Worm (Caenorhabditis elegans): ENCODE measurements around the gene T05A7.12.
A peak's percentile ranks its signal among the peaks of the same experiment; 100 is the strongest.

Gene T05A7.12

ce11 chrII:4672584-4673110 is 9.6 kb upstream of the T05A7.12 start, which contains the start of the genes clec-140 and hmg-11 (continued):
- TF ChIP-seq pat-9 (tag; optimal IDR thresholded peaks at IDR 0.05) (no peak), hlh-30 (tag; optimal IDR thresholded peaks at IDR 0.05; ENCODE audit: insufficient read depth) (peak; percentile 54)

- no peak for TF ChIP-seq ceh-14 (tag; optimal IDR thresholded peaks at IDR 0.05)
- no peak for TF ChIP-seq unc-3 (GFP tag; conservative IDR thresholded peaks at IDR 0.05)
- no peak for TF ChIP-seq unc-3 (tag; optimal IDR thresholded peaks at IDR 0.05)
- no peak for TF ChIP-seq lin-11 (tag; optimal IDR thresholded peaks at IDR 0.05)
- TF ChIP-seq ref-2 (tag; optimal IDR thresholded peaks at IDR 0.05), result no peak
- TF ChIP-seq madf-2 (tag; optimal IDR thresholded peaks at IDR 0.05), result no peak
- TF ChIP-seq npax-4 (tag; optimal IDR thresholded peaks at IDR 0.05), result no peak
These were observed 8.6 kb upstream of the T05A7.12 start, which contains the start of gene T05A7.6 for ce11 chrII:4671692-4672091. T05A7.6 (minus strand) TSS chrII:4671792.

ce11 chrII:4667572-4667971 is 4.5 kb upstream of the T05A7.12 start, which contains the start of gene fut-5:
fut-5 (minus strand) TSS chrII:4667672.
- no peak for TF ChIP-seq ceh-14 (tag; optimal IDR thresholded peaks at IDR 0.05)
- no peak for TF ChIP-seq nhr-232 (tag; optimal IDR thresholded peaks at IDR 0.05)
- no peak for TF ChIP-seq nhr-11 (tag; optimal IDR thresholded peaks at IDR 0.05)
- no peak for TF ChIP-seq ceh-34 (tag; optimal IDR thresholded peaks at IDR 0.05)
- TF ChIP-seq ceh-18 (tag; optimal IDR thresholded peaks at IDR 0.05), result no peak
- TF ChIP-seq ceh-19 (GFP tag; optimal IDR thresholded peaks at IDR 0.05), result no peak
- TF ChIP-seq hlh-8 (tag; optimal IDR thresholded peaks at IDR 0.05), result no peak
- TF ChIP-seq mec-3 (tag; optimal IDR thresholded peaks at IDR 0.05; ENCODE audit: borderline replicate concordance), result no peak
- TF ChIP-seq lim-6 (tag; optimal IDR thresholded peaks at IDR 0.05), result no peak

ce11 chrII:4665359-4665758 is 2.3 kb upstream of the T05A7.12 start, which contains the start of gene T05A7.11:
T05A7.11 (minus strand) TSS chrII:4665459.
- TF ChIP-seq nhr-232 (tag; optimal IDR thresholded peaks at IDR 0.05) (no peak), lim-6 (tag; optimal IDR thresholded peaks at IDR 0.05) (no peak), pag-3 (tag; optimal IDR thresholded peaks at IDR 0.05; ENCODE audit: borderline replicate concordance) (no peak), rnt-1 (tag; optimal IDR thresholded peaks at IDR 0.05) (no peak)

ce11 chrII:4661278-4661677 is 1.8 kb downstream of the T05A7.12 start, which contains the start of gene T05A7.13:
T05A7.13 (minus strand) TSS chrII:4661378.
- TF ChIP-seq T23F11.4 (GFP tag; optimal IDR thresholded peaks at IDR 0.05), result no peak
- no peak for TF ChIP-seq ceh-30 (tag; optimal IDR thresholded peaks at IDR 0.05)
- TF ChIP-seq elt-2 (tag; optimal IDR thresholded peaks at IDR 0.05), result no peak
- TF ChIP-seq npax-4 (tag; optimal IDR thresholded peaks at IDR 0.05), result no peak
- TF ChIP-seq ceh-24 (tag; optimal IDR thresholded peaks at IDR 0.05), result no peak
- no peak for TF ChIP-seq unc-55 (GFP tag; optimal IDR thresholded peaks at IDR 0.05)
- no peak for TF ChIP-seq lim-6 (tag; optimal IDR thresholded peaks at IDR 0.05)
- no peak for TF ChIP-seq nhr-11 (tag; optimal IDR thresholded peaks at IDR 0.05)
- no peak for TF ChIP-seq fax-1 (tag; optimal IDR thresholded peaks at IDR 0.05)
- no peak for TF ChIP-seq madf-2 (tag; optimal IDR thresholded peaks at IDR 0.05)
- TF ChIP-seq unc-3 (GFP tag; conservative IDR thresholded peaks at IDR 0.05), result no peak
- TF ChIP-seq unc-3 (tag; optimal IDR thresholded peaks at IDR 0.05), result no peak
- no peak for TF ChIP-seq hlh-8 (tag; optimal IDR thresholded peaks at IDR 0.05)
- no peak for TF ChIP-seq elt-4 (tag; optimal IDR thresholded peaks at IDR 0.05)

ce11 chrII:4658245-4658644 is 4.8 kb downstream of the T05A7.12 start:
- no peak for TF ChIP-seq dmd-4 (tag; optimal IDR thresholded peaks at IDR 0.05; ENCODE audit: borderline replicate concordance)
- no peak for TF ChIP-seq ceh-34 (tag; optimal IDR thresholded peaks at IDR 0.05)
- TF ChIP-seq zip-5 (tag; optimal IDR thresholded peaks at IDR 0.05), result no peak
- TF ChIP-seq C38D4.7 (GFP tag; optimal IDR thresholded peaks at IDR 0.05), result no peak
- no peak for TF ChIP-seq dve-1 (tag; optimal IDR thresholded peaks at IDR 0.05)
- no peak for TF ChIP-seq elt-2 (tag; optimal IDR thresholded peaks at IDR 0.05)
- no peak for TF ChIP-seq ceh-6 (GFP tag; optimal IDR thresholded peaks at IDR 0.05)
- TF ChIP-seq unc-42 (tag; optimal IDR thresholded peaks at IDR 0.05), result no peak
- no peak for TF ChIP-seq K09A11.1 (tag; optimal IDR thresholded peaks at IDR 0.05; ENCODE audit: insufficient read depth)
- no peak for TF ChIP-seq ceh-30 (tag; optimal IDR thresholded peaks at IDR 0.05)
- no peak for TF ChIP-seq ets-4 (tag; optimal IDR thresholded peaks at IDR 0.05)
- no peak for TF ChIP-seq ceh-22 (tag; optimal IDR thresholded peaks at IDR 0.05)
- TF ChIP-seq tbx-7 (tag; optimal IDR thresholded peaks at IDR 0.05), result no peak

All from whole organism, late embryonic.